Worm (Caenorhabditis elegans): ENCODE data around the gene T08G5.1.

The T08G5.1 gene

ce11 chrV:14012002-14012554 is 6.5 kb upstream of the T08G5.1 start, which contains the start of the genes ddx-17 and aip-1 (continued):
- peak; percentile 84 for TF ChIP-seq snu-23 (GFP tag; optimal IDR thresholded peaks at IDR 0.05)
- peak; percentile 9 for TF ChIP-seq F16B12.6 (tag; optimal IDR thresholded peaks at IDR 0.05)
- no peak for TF ChIP-seq ama-1 (optimal IDR thresholded peaks at IDR 0.05)
- no peak for TF ChIP-seq pqm-1 (tag; optimal IDR thresholded peaks at IDR 0.05)
- peak; percentile 91 for TF ChIP-seq fkh-8 (tag; optimal IDR thresholded peaks at IDR 0.05)
- peak; percentile 18 for TF ChIP-seq C04F5.9 (tag; optimal IDR thresholded peaks at IDR 0.05)
- no peak for TF ChIP-seq unc-62 (GFP tag; optimal IDR thresholded peaks at IDR 0.05)
- peak; percentile 80 to 83 for TF ChIP-seq efl-1 (optimal IDR thresholded peaks at IDR 0.05)
- peak; percentile 76 to 96 for TF ChIP-seq efl-1 (GFP tag; optimal IDR thresholded peaks at IDR 0.05 in 1 of 2)
- no peak for TF ChIP-seq ceh-88 (GFP tag; IDR thresholded peaks at IDR 0.05)
- no peak for TF ChIP-seq hlh-17 (GFP tag; optimal IDR thresholded peaks at IDR 0.05; ENCODE audit: borderline replicate concordance)
- TF ChIP-seq nhr-28 (tag; optimal IDR thresholded peaks at IDR 0.05): no peak
- TF ChIP-seq lin-14 (GFP tag; optimal IDR thresholded peaks at IDR 0.05): peak; percentile 83
- TF ChIP-seq ceh-90 (tag; optimal IDR thresholded peaks at IDR 0.05): no peak
- TF ChIP-seq swsn-7 (tag; optimal IDR thresholded peaks at IDR 0.05): peak; percentile 63
- peak in 1 of 2 experiments; percentile 64 for TF ChIP-seq mdl-1 (tag; optimal IDR thresholded peaks at IDR 0.05)
- peak; percentile 70 for TF ChIP-seq egl-13 (tag; optimal IDR thresholded peaks at IDR 0.05)
- peak; percentile 19 for TF ChIP-seq lin-39 (tag; optimal IDR thresholded peaks at IDR 0.05)
- TF ChIP-seq nhr-12 (tag; optimal IDR thresholded peaks at IDR 0.05): no peak
- TF ChIP-seq dsc-1 (tag; optimal IDR thresholded peaks at IDR 0.05): peak; percentile 55
- TF ChIP-seq nhr-19 (GFP tag; conservative IDR thresholded peaks at IDR 0.05): peak; percentile 67
- TF ChIP-seq efl-3 (GFP tag; optimal IDR thresholded peaks at IDR 0.05): no peak
- peak; percentile 25 for TF ChIP-seq unc-130 (tag; optimal IDR thresholded peaks at IDR 0.05)
- TF ChIP-seq nhr-90 (tag; optimal IDR thresholded peaks at IDR 0.05; ENCODE audit: poor library complexity): peak; percentile 42
- TF ChIP-seq sptf-1 (tag; optimal IDR thresholded peaks at IDR 0.05): no peak
- TF ChIP-seq C34B4.2 (tag; optimal IDR thresholded peaks at IDR 0.05): no peak
- peak; percentile 74 for TF ChIP-seq pax-3 (tag; optimal IDR thresholded peaks at IDR 0.05)
- peak; percentile 68 for TF ChIP-seq nhr-20 (tag; optimal IDR thresholded peaks at IDR 0.05)
- TF ChIP-seq tbx-2 (tag; optimal IDR thresholded peaks at IDR 0.05): peak; percentile 76
- TF ChIP-seq unc-86 (tag; optimal IDR thresholded peaks at IDR 0.05): peak; percentile 56
- no peak for TF ChIP-seq nhr-76 (tag; optimal IDR thresholded peaks at IDR 0.05)
- peak; percentile 1 for TF ChIP-seq vab-15 (tag; optimal IDR thresholded peaks at IDR 0.05)
- peak; percentile 20; the same call in 1 of the 2 replicates for TF ChIP-seq mab-9 (GFP tag; IDR thresholded peaks at IDR 0.05)
- TF ChIP-seq nhr-71 (tag; optimal IDR thresholded peaks at IDR 0.05): peak; percentile 86
- TF ChIP-seq zip-4 (GFP tag; optimal IDR thresholded peaks at IDR 0.05): peak; percentile 38
- peak; percentile 72 for TF ChIP-seq isw-1 (GFP tag; IDR thresholded peaks at IDR 0.05)
- TF ChIP-seq jun-1 (tag; optimal IDR thresholded peaks at IDR 0.05): peak; percentile 61
- peak in 1 of 6 experiments; percentile 49 for TF ChIP-seq elt-3 (tag; optimal IDR thresholded peaks at IDR 0.05)
- TF ChIP-seq ztf-11 (tag; optimal IDR thresholded peaks at IDR 0.05): no peak

ce11 chrV:14013638-14014037 is 4.9 kb upstream of the T08G5.1 start:
- no peak for TF ChIP-seq tlp-1 (tag; optimal IDR thresholded peaks at IDR 0.05)
- TF ChIP-seq efl-1 (optimal IDR thresholded peaks at IDR 0.05): no peak
- TF ChIP-seq efl-1 (GFP tag; optimal IDR thresholded peaks at IDR 0.05 in 1 of 2): peak in 1 of 2 experiments; percentile 71
- TF ChIP-seq fos-1 (tag; optimal IDR thresholded peaks at IDR 0.05): no peak

ce11 chrV:14014395-14014794 is 4.2 kb upstream of the T08G5.1 start, which contains the start of gene end-3:
Gene end-3 (plus strand): TSS chrV:14014695.
- TF ChIP-seq fos-1 (tag; optimal IDR thresholded peaks at IDR 0.05) (no peak), mdl-1 (tag; optimal IDR thresholded peaks at IDR 0.05) (no peak), C16A3.4 (tag; optimal IDR thresholded peaks at IDR 0.05) (no peak)
